Fruit fly (Drosophila melanogaster): Measurements from ENCODE around the gene Trx2.

Trx2 gene

DNA sequence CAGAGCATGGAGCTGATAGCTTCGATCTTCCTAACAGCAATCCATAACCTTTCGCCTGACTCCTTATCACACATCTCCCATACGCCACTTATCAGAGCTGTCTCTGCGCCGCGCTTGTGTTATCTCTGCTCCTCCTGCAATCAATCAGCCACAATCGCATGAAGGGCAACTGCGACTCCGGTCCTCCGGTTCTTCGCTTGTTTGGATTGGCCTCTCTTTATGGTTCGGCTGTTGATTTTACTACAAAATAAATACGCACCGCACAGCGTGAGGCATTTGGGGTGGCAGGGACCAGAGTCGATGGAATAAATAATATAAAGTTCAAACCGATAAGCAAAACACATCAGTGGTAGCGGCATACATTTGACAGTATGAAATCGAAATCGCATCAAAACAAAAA is 20.1 kb downstream of the Trx2 start (continued):
- peak; percentile 57 for TF ChIP-seq pnt (GFP tag; optimal IDR thresholded peaks at IDR 0.05)
- peak; percentile 71 for TF ChIP-seq CG17359 (tag; optimal IDR thresholded peaks at IDR 0.05)
- peak; percentile 63 for TF ChIP-seq tio (GFP tag; optimal IDR thresholded peaks at IDR 0.05)
- TF ChIP-seq Dp (GFP tag; optimal IDR thresholded peaks at IDR 0.05) = no peak
- TF ChIP-seq NFAT (GFP tag; IDR thresholded peaks at IDR 0.05) = 0 out of 2 replicates have a peak, but pooled peaks have one; percentile 36
- no peak for TF ChIP-seq slp2 (GFP tag; optimal IDR thresholded peaks at IDR 0.05)

DNA sequence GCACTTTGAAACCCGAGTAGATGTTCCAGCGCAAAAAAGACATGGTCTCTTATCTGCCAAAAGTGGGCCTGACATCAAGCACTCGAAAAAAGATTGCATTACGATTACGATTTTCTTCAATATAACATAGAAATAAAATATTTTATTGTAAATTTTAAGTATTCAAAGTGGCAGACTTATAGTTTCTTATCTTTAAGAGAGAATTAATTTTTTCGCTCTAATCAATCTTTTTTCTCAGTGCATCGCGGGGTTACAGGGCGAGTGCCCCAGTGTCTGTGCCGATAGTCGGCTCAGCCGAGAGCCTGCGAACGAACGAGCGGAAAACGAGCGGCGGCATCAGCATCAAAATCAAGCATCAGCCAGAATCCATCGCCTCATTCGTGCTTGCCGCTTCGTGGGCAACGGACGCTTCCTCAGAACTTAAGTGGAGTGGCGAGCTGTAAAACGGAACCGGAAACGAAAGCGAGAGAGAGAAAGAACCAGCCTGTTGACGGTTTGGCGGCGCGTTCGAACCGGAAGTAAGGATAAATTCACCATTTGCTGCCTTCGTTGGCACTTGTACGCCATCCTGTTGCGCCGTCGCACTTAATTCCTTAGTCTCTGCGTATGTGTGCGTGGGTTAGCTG is 21.0 kb downstream of the Trx2 start, which contains the start of gene Apoltp:
TSS of gene Apoltp (plus strand) at position 369 of the 626 bp plus-strand sequence.
- TF ChIP-seq CG9727 (GFP tag; optimal IDR thresholded peaks at IDR 0.05) (peak; percentile 77), CG3995 (GFP tag; optimal IDR thresholded peaks at IDR 0.05) (no peak), CG34376 (GFP tag; optimal IDR thresholded peaks at IDR 0.05) (peak; percentile 65), Max (GFP tag; optimal IDR thresholded peaks at IDR 0.05) (peak; percentile 66), CG15011 (GFP tag; optimal IDR thresholded peaks at IDR 0.05) (peak; percentile 46), inv (GFP tag; IDR thresholded peaks at IDR 0.05; ENCODE audit: partially characterized antibody) (no peak), CG10366 (GFP tag; IDR thresholded peaks at IDR 0.05) (peak; percentile 70), D19B (GFP tag; optimal IDR thresholded peaks at IDR 0.05) (peak; percentile 63), Deaf1 (tag; optimal IDR thresholded peaks at IDR 0.05) (peak; percentile 97), Nf-YA (GFP tag; IDR thresholded peaks at IDR 0.05) (peak; percentile 63), ems (GFP tag; optimal IDR thresholded peaks at IDR 0.05) (peak; percentile 46), CG12155 (GFP tag; optimal IDR thresholded peaks at IDR 0.05) (peak; percentile 10), klu (GFP tag; IDR thresholded peaks at IDR 0.05) (0 out of 2 replicates have a peak, but pooled peaks have one; percentile 35), CG7928 (GFP tag; optimal IDR thresholded peaks at IDR 0.05) (peak; percentile 10), prd (optimal IDR thresholded peaks at IDR 0.05) (no peak), prd (GFP tag; IDR thresholded peaks at IDR 0.05) (peak; percentile 82), CG31388 (GFP tag; optimal IDR thresholded peaks at IDR 0.05) (peak; percentile 15), toy (GFP tag; IDR thresholded peaks at IDR 0.05) (0 out of 2 replicates have a peak, but pooled peaks have one; percentile 59), ci (GFP tag; IDR thresholded peaks at IDR 0.05) (peak; percentile 59; the same call in 2 of the 3 replicates), Blimp-1 (GFP tag; optimal IDR thresholded peaks at IDR 0.05) (peak; percentile 67), ranshi (GFP tag; IDR thresholded peaks at IDR 0.05) (peak; percentile 64), CG18599 (GFP tag; optimal IDR thresholded peaks at IDR 0.05) (peak; percentile 96), al (GFP tag; IDR thresholded peaks at IDR 0.05) (peak; percentile 43; the same call in 1 of the 2 replicates), Hmr (GFP tag; optimal IDR thresholded peaks at IDR 0.05) (peak; percentile 86), Pdp1 (GFP tag; optimal IDR thresholded peaks at IDR 0.05) (peak in 1 of 2 experiments; percentile 30), sob (GFP tag; IDR thresholded peaks at IDR 0.05) (peak; percentile 84), trh (GFP tag; optimal IDR thresholded peaks at IDR 0.05) (peak; percentile 28), CG4730 (GFP tag; IDR thresholded peaks at IDR 0.05) (peak; percentile 58), zfh1 (GFP tag; IDR thresholded peaks at IDR 0.05) (peak; percentile 69; the same call in 2 of the 3 replicates), vvl (GFP tag; IDR thresholded peaks at IDR 0.05) (peak; percentile 85), E2f2 (GFP tag; IDR thresholded peaks at IDR 0.05) (peak; percentile 29; the same call in 1 of the 2 replicates), HHEX (GFP tag; optimal IDR thresholded peaks at IDR 0.05) (peak; percentile 72), lola (GFP tag; optimal IDR thresholded peaks at IDR 0.05) (peak in 1 of 3 experiments; percentile 33), CG17186 (GFP tag; optimal IDR thresholded peaks at IDR 0.05) (no peak), corto (GFP tag; optimal IDR thresholded peaks at IDR 0.05) (peak; percentile 38), CG8924 (tag; optimal IDR thresholded peaks at IDR 0.05) (peak; percentile 59), zen (tag; optimal IDR thresholded peaks at IDR 0.05) (peak; percentile 31), CG7786 (GFP tag; optimal IDR thresholded peaks at IDR 0.05) (no peak), yki (optimal IDR thresholded peaks at IDR 0.05) (no peak), esg (GFP tag; conservative IDR thresholded peaks at IDR 0.05) (no peak; the same call in 1 of the 2 replicates), CG32532 (GFP tag; IDR thresholded peaks at IDR 0.05) (peak; percentile 81), mirr (GFP tag; optimal IDR thresholded peaks at IDR 0.05) (peak; percentile 17)
